Fruit fly (Drosophila melanogaster): ENCODE results near the gene cm.
A peak's percentile ranks its signal among the peaks of the same experiment; 100 is the strongest.

Gene cm

DNA sequence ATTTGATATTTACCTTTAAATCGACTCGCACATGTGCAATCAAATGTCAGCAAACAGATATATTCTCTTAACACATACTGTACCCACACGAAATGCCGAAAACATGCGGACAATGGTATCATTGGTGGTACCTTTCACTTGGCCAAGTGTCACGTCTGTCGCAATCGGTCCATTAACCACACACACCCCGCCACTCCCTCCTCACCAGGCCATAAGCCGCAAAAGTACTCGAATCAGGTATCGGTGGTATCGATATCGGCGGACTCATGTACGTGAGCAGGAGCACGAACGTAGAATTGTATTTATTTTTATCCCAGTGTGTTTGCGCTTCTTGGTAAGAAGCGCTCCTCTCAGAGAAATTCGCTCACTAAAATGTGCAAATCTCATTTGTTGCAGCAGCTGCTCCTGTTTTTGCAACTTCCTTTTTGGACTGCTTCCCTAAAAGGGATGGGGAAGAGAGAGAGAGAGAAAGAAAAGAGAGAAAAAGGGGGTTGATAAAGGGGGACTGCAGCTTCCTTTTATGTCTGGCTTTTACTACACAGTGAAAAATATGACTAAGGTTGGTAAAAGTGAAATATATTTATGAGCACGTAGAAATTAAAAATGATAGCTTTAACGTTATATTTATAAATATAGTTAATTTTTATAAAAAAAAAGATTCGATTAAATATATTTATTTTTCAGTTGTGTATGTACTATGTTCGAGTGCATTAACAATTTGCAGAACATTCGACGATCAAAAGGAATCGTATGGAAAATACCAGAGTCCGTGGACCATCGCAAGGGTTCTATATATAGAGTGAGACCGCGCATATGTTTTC is 27.2 kb downstream of the cm start (continued):
- TF ChIP-seq CG17361 (GFP tag; IDR thresholded peaks at IDR 0.05), result peak; percentile 38; the same call in 1 of the 3 replicates
- no peak for TF ChIP-seq bigmax (GFP tag; optimal IDR thresholded peaks at IDR 0.05)
- no peak for TF ChIP-seq CG32767 (GFP tag; IDR thresholded peaks at IDR 0.05)
- TF ChIP-seq corto (GFP tag; optimal IDR thresholded peaks at IDR 0.05), result no peak
- no peak for TF ChIP-seq CrebB (tag; optimal IDR thresholded peaks at IDR 0.05)
- no peak for TF ChIP-seq CG12299 (tag; optimal IDR thresholded peaks at IDR 0.05)
- TF ChIP-seq HLH4C (GFP tag; IDR thresholded peaks at IDR 0.05; ENCODE audit: partially characterized antibody), result no peak
- TF ChIP-seq nerfin-1 (tag; optimal IDR thresholded peaks at IDR 0.05), result no peak
- TF ChIP-seq Rfx (GFP tag; IDR thresholded peaks at IDR 0.05), result no peak
- TF ChIP-seq Stat92E (GFP tag; optimal IDR thresholded peaks at IDR 0.05), result no peak
- no peak for TF ChIP-seq toy (GFP tag; IDR thresholded peaks at IDR 0.05)
- no peak for TF ChIP-seq sisA (GFP tag; IDR thresholded peaks at IDR 0.05)
- no peak for TF ChIP-seq CG7357 (GFP tag; IDR thresholded peaks at IDR 0.05)
- no peak for TF ChIP-seq CG15269 (tag; optimal IDR thresholded peaks at IDR 0.05)
- TF ChIP-seq CG10209 (GFP tag; optimal IDR thresholded peaks at IDR 0.05), result no peak
- no peak for TF ChIP-seq ase (GFP tag; IDR thresholded peaks at IDR 0.05)
- peak; percentile 64 for TF ChIP-seq dmrt11E (tag; optimal IDR thresholded peaks at IDR 0.05)
- no peak for TF ChIP-seq chif (GFP tag; optimal IDR thresholded peaks at IDR 0.05)
- no peak for TF ChIP-seq Atf3 (GFP tag; optimal IDR thresholded peaks at IDR 0.05)
- TF ChIP-seq ind (GFP tag; optimal IDR thresholded peaks at IDR 0.05), result no peak
- no peak for TF ChIP-seq CG12104 (GFP tag; optimal IDR thresholded peaks at IDR 0.05)
- TF ChIP-seq CG15514 (GFP tag; optimal IDR thresholded peaks at IDR 0.05), result no peak
- TF ChIP-seq CG10267 (tag; optimal IDR thresholded peaks at IDR 0.05), result peak; percentile 40
- TF ChIP-seq bbx (GFP tag; IDR thresholded peaks at IDR 0.05; ENCODE audit: partially characterized antibody), result peak; percentile 54
- TF ChIP-seq ato (GFP tag; IDR thresholded peaks at IDR 0.05; ENCODE audit: partially characterized antibody), result no peak
- TF ChIP-seq cas (GFP tag; IDR thresholded peaks at IDR 0.05), result no peak
- no peak for TF ChIP-seq CG7786 (GFP tag; optimal IDR thresholded peaks at IDR 0.05)
- no peak for TF ChIP-seq D (optimal IDR thresholded peaks at IDR 0.05)
- no peak for TF ChIP-seq D (GFP tag; optimal IDR thresholded peaks at IDR 0.05)
- no peak for TF ChIP-seq Ravus (GFP tag; IDR thresholded peaks at IDR 0.05)
- TF ChIP-seq sug (tag; optimal IDR thresholded peaks at IDR 0.05), result no peak
- TF ChIP-seq CG3838 (GFP tag; optimal IDR thresholded peaks at IDR 0.05), result no peak
- no peak for TF ChIP-seq Adf1 (GFP tag; IDR thresholded peaks at IDR 0.05)
- no peak for TF ChIP-seq slp2 (GFP tag; optimal IDR thresholded peaks at IDR 0.05)
- no peak for TF ChIP-seq CG17186 (GFP tag; optimal IDR thresholded peaks at IDR 0.05)
- no peak for TF ChIP-seq Jarid2 (GFP tag; optimal IDR thresholded peaks at IDR 0.05)
- peak; percentile 28; the same call in 1 of the 2 replicates for TF ChIP-seq HLH3B (GFP tag; IDR thresholded peaks at IDR 0.05)
- no peak for TF ChIP-seq Mrtf (GFP tag; IDR thresholded peaks at IDR 0.05)
- TF ChIP-seq CG12942 (GFP tag; optimal IDR thresholded peaks at IDR 0.05), result no peak
- peak; percentile 3 for TF ChIP-seq bcd (GFP tag; optimal IDR thresholded peaks at IDR 0.05)
- no peak for TF ChIP-seq tna (GFP tag; IDR thresholded peaks at IDR 0.05; ENCODE audit: partially characterized antibody)
- TF ChIP-seq CG9215 (GFP tag; IDR thresholded peaks at IDR 0.05), result no peak
- no peak for TF ChIP-seq ftz-f1 (GFP tag; optimal IDR thresholded peaks at IDR 0.05)
- no peak for TF ChIP-seq pum (GFP tag; optimal IDR thresholded peaks at IDR 0.05)
- no peak for TF ChIP-seq Bteb2 (GFP tag; optimal IDR thresholded peaks at IDR 0.05)
- no peak for TF ChIP-seq Lim3 (GFP tag; IDR thresholded peaks at IDR 0.05)
- TF ChIP-seq CG10462 (GFP tag; optimal IDR thresholded peaks at IDR 0.05), result no peak
- TF ChIP-seq ham (GFP tag; IDR thresholded peaks at IDR 0.05), result no peak
- TF ChIP-seq Spps (tag; optimal IDR thresholded peaks at IDR 0.05), result no peak
- TF ChIP-seq CkIIα-i1 (GFP tag; IDR thresholded peaks at IDR 0.05), result no peak
- no peak for TF ChIP-seq CG8478 (optimal IDR thresholded peaks at IDR 0.05)
